Worm (Caenorhabditis elegans) whole organism, L1 larva: ENCODE results near the gene Y5H2A.1.
A peak's percentile ranks its signal among the peaks of the same experiment; 100 is the strongest.

Experiments used
- C34B4.2 ChIP-seq: sonication (generic microtip); optimal IDR thresholded peaks from 2 replicates; lab custom pipeline; 2017; ENCODE audit warnings: mild to moderate bottlenecking, missing genetic modification characterization, missing compliant biosample characterization
- F16B12.6 ChIP-seq: fragments of 150-350 bp; optimal IDR thresholded peaks from 2 replicates; lab custom pipeline; 2014; ENCODE audit warnings: missing biosample characterization, missing genetic modification characterization
- alr-1 ChIP-seq: fragments of 200-800 bp; sonication (Bioruptor generic); optimal IDR thresholded peaks from 2 replicates; lab custom pipeline; 2018; ENCODE audit warnings: borderline replicate concordance, mild to moderate bottlenecking, missing genetic modification characterization, missing compliant biosample characterization
- ceh-82 ChIP-seq, 3 experiments: fragments of 150-350 bp in 1 of 3; sonication (generic microtip) in 2 of 3; optimal IDR thresholded peaks; 2 replicates each; lab custom pipeline; 2014 to 2017; ENCODE audit warnings: missing biosample characterization in 3 of 3, missing genetic modification characterization in 3 of 3
- ceh-88 ChIP-seq: fragments of 200-800 bp; sonication (Bioruptor generic); IDR thresholded peaks from 2 replicates; pipeline ENCODE4 v1.3.6; 2022; ENCODE audit warnings: missing genetic modification characterization, missing compliant biosample characterization
- ceh-90 ChIP-seq: sonication (generic microtip); optimal IDR thresholded peaks from 2 replicates; lab custom pipeline; 2016; ENCODE audit warnings: missing genetic modification characterization, missing compliant biosample characterization
- dpl-1 ChIP-seq, 3 experiments: fragments of 150-350 bp in 2 of 3; sonication (generic microtip) in 1 of 3; optimal IDR thresholded peaks; 2 replicates each; lab custom pipeline; 2014 to 2017; ENCODE audit warnings: missing biosample characterization in 3 of 3, missing genetic modification characterization in 3 of 3, missing genetic modification reagents in 3 of 3
- efl-1 ChIP-seq, 4 experiments: fragments of 150-350 bp; optimal IDR thresholded peaks in 3 of 4; peaks in 1 of 4; 1 replicate in 1 of 4; 2 replicates in 3 of 4; lab custom pipeline; 2014; ENCODE audit warnings: missing biosample characterization in 2 of 4, missing genetic modification characterization in 2 of 4, missing genetic modification reagents in 2 of 4
- egl-13 ChIP-seq: sonication (generic microtip); optimal IDR thresholded peaks from 2 replicates; lab custom pipeline; 2016; ENCODE audit warnings: missing genotype, missing genetic modification reagents, missing genetic modification characterization, missing compliant biosample characterization
- egl-27 ChIP-seq, 2 experiments: fragments of 150-350 bp in 1 of 2; sonication (generic microtip); optimal IDR thresholded peaks; 3 replicates each; lab custom pipeline; 2017 to 2018; ENCODE audit warnings: missing biosample characterization in 2 of 2, missing genetic modification characterization in 2 of 2, missing genetic modification reagents in 2 of 2
- elt-2 ChIP-seq: sonication (generic microtip); optimal IDR thresholded peaks from 2 replicates; lab custom pipeline; 2016; ENCODE audit warnings: missing genetic modification characterization, mild to moderate bottlenecking, inconsistent platforms, missing compliant biosample characterization, missing genetic modification reagents
- elt-3 ChIP-seq, 6 experiments: fragments of 150-350 bp in 1 of 6; sonication (generic microtip); optimal IDR thresholded peaks; 2 replicates each; lab custom pipeline; 2017 to 2018; ENCODE audit warnings: missing biosample characterization in 6 of 6, missing genetic modification characterization in 6 of 6, inconsistent platforms in 1 of 6
- fkh-8 ChIP-seq: sonication (generic microtip); optimal IDR thresholded peaks from 2 replicates; lab custom pipeline; 2016; ENCODE audit warnings: mild to moderate bottlenecking, missing genetic modification characterization, missing compliant biosample characterization
- hlh-17 ChIP-seq: fragments of 200-800 bp; sonication (Bioruptor generic); optimal IDR thresholded peaks from 2 replicates; lab custom pipeline; 2018; ENCODE audit warnings: missing genetic modification characterization, mild to moderate bottlenecking, missing compliant biosample characterization, moderate library complexity, borderline replicate concordance
- lin-13 ChIP-seq: fragments of 150-350 bp; optimal IDR thresholded peaks from 2 replicates; lab custom pipeline; 2014; ENCODE audit warnings: missing biosample characterization, missing genetic modification reagents, missing genetic modification characterization
- lin-15B ChIP-seq: fragments of 150-350 bp; sonication (generic microtip); optimal IDR thresholded peaks from 3 replicates; lab custom pipeline; 2014; ENCODE audit warnings: missing biosample characterization, missing genetic modification characterization
- lsy-2 ChIP-seq, 2 experiments: fragments of 150-350 bp; optimal IDR thresholded peaks; 2 replicates each; lab custom pipeline; 2014; ENCODE audit warnings: missing biosample characterization in 2 of 2, missing genetic modification characterization in 2 of 2
- mab-9 ChIP-seq: fragments of 200-800 bp; sonication (Bioruptor generic); IDR thresholded peaks from 2 replicates; pipeline ENCODE4 v1.3.6; 2022; ENCODE audit warnings: missing genetic modification reagents, missing genetic modification characterization, missing compliant biosample characterization
- nhr-11 ChIP-seq: fragments of 150-350 bp; optimal IDR thresholded peaks from 2 replicates; lab custom pipeline; 2014; ENCODE audit warnings: missing biosample characterization, missing genetic modification characterization
- nhr-12 ChIP-seq: sonication (generic microtip); optimal IDR thresholded peaks from 2 replicates; lab custom pipeline; 2017; ENCODE audit warnings: missing biosample characterization, missing genetic modification characterization
- nhr-19 ChIP-seq: fragments of 200-800 bp; sonication (Bioruptor generic); conservative IDR thresholded peaks from 2 replicates; pipeline ENCODE4 v1.3.6; 2022; ENCODE audit warnings: missing genetic modification characterization, missing compliant biosample characterization
- nhr-20 ChIP-seq: sonication (generic microtip); optimal IDR thresholded peaks from 2 replicates; lab custom pipeline; 2016; ENCODE audit warnings: mild to moderate bottlenecking, missing genetic modification characterization, missing compliant biosample characterization
- nhr-237 ChIP-seq: fragments of 150-350 bp; optimal IDR thresholded peaks from 2 replicates; lab custom pipeline; 2014; ENCODE audit warnings: missing biosample characterization, missing genetic modification characterization
- nhr-47 ChIP-seq: sonication (generic microtip); optimal IDR thresholded peaks from 2 replicates; lab custom pipeline; 2016; ENCODE audit warnings: mild to moderate bottlenecking, missing genetic modification characterization, moderate library complexity, missing compliant biosample characterization
- nhr-71 ChIP-seq: sonication (generic microtip); optimal IDR thresholded peaks from 2 replicates; lab custom pipeline; 2016; ENCODE audit warnings: mild to moderate bottlenecking, missing genetic modification characterization, moderate library complexity, missing compliant biosample characterization
- nhr-76 ChIP-seq: sonication (generic microtip); optimal IDR thresholded peaks from 2 replicates; lab custom pipeline; 2017; ENCODE audit warnings: missing biosample characterization, missing genetic modification characterization
- nhr-77 ChIP-seq: fragments of 150-350 bp; optimal IDR thresholded peaks from 2 replicates; lab custom pipeline; 2014; ENCODE audit warnings: missing biosample characterization, missing genetic modification characterization
- nhr-84 ChIP-seq: sonication (generic microtip); optimal IDR thresholded peaks from 2 replicates; lab custom pipeline; 2017; ENCODE audit warnings: missing biosample characterization, missing genetic modification characterization
- nhr-90 ChIP-seq: sonication (generic microtip); optimal IDR thresholded peaks from 2 replicates; lab custom pipeline; 2016; ENCODE audit warnings: mild to moderate bottlenecking, missing genetic modification characterization, missing compliant biosample characterization; ENCODE audit not compliant: poor library complexity
- pag-3 ChIP-seq: sonication (generic microtip); optimal IDR thresholded peaks from 2 replicates; lab custom pipeline; 2017; ENCODE audit warnings: missing genetic modification characterization, mild to moderate bottlenecking, missing compliant biosample characterization, antibody characterized with exemption, borderline replicate concordance; ENCODE audit not compliant: insufficient read depth
- pqm-1 ChIP-seq: sonication (generic microtip); optimal IDR thresholded peaks from 3 replicates; lab custom pipeline; 2017; ENCODE audit warnings: missing biosample characterization, missing genetic modification characterization
- skn-1 ChIP-seq: fragments of 150-350 bp; optimal IDR thresholded peaks from 2 replicates; lab custom pipeline; 2014; ENCODE audit warnings: missing biosample characterization, missing genetic modification characterization
- snpc-4 ChIP-seq: fragments of 150-350 bp; optimal IDR thresholded peaks from 2 replicates; lab custom pipeline; 2014; ENCODE audit warnings: missing biosample characterization, missing genetic modification characterization
- snu-23 ChIP-seq: sonication (generic microtip); optimal IDR thresholded peaks from 2 replicates; lab custom pipeline; 2016; ENCODE audit warnings: missing genetic modification characterization, missing compliant biosample characterization
- sptf-1 ChIP-seq: fragments of 150-350 bp; optimal IDR thresholded peaks from 2 replicates; lab custom pipeline; 2014; ENCODE audit warnings: missing biosample characterization, missing genetic modification characterization
- sup-37 ChIP-seq: fragments of 200-800 bp; sonication (Bioruptor generic); optimal IDR thresholded peaks from 2 replicates; lab custom pipeline; 2018; ENCODE audit warnings: mild to moderate bottlenecking, missing genetic modification characterization, missing compliant biosample characterization
- swsn-7 ChIP-seq: sonication (generic microtip); optimal IDR thresholded peaks from 2 replicates; lab custom pipeline; 2016; ENCODE audit warnings: missing genetic modification characterization, missing compliant biosample characterization
- unc-30 ChIP-seq: sonication (generic microtip); optimal IDR thresholded peaks from 2 replicates; lab custom pipeline; 2017; ENCODE audit warnings: missing biosample characterization, missing genetic modification characterization
- xbp-1 ChIP-seq: sonication (generic microtip); optimal IDR thresholded peaks from 2 replicates; lab custom pipeline; 2016; ENCODE audit warnings: missing genetic modification characterization, missing compliant biosample characterization
- zag-1 ChIP-seq: fragments of 150-350 bp; optimal IDR thresholded peaks from 2 replicates; lab custom pipeline; 2014; ENCODE audit warnings: missing biosample characterization, missing genetic modification characterization
- zip-4 ChIP-seq: fragments of 200-800 bp; sonication (Bioruptor generic); optimal IDR thresholded peaks from 2 replicates; lab custom pipeline; 2018; ENCODE audit warnings: mild to moderate bottlenecking, missing genetic modification characterization, moderate library complexity, missing compliant biosample characterization
- ztf-11 ChIP-seq, 2 experiments: sonication (generic microtip); optimal IDR thresholded peaks; 2 replicates each; lab custom pipeline; 2016 to 2017; ENCODE audit warnings: missing genetic modification characterization in 2 of 2, missing biosample characterization in 1 of 2, missing compliant biosample characterization in 1 of 2

Y5H2A.1 gene

ce11 chrV:2294577-2294976 is 22.9 kb upstream of the Y5H2A.1 start, which contains the start of gene nhr-226:
Gene nhr-226 (plus strand): TSS chrV:2294877.
- TF ChIP-seq lin-15B (tag; lab: Kevin White, UChicago) (no peak), elt-3 (tag; optimal IDR thresholded peaks at IDR 0.05; lab: Kevin White, UChicago) (no peak)

- TF ChIP-seq nhr-76 (no peak), elt-2 (tag; lab: Kevin White, UChicago) (no peak)
Measured at ce11 chrV:2292240-2292639, 20.6 kb upstream of the Y5H2A.1 start, which contains the start of gene nhr-115. Gene nhr-115 (plus strand): TSS chrV:2292540.

- TF ChIP-seq zag-1 (tag; lab: Kevin White, UChicago) (no peak), dpl-1 (GFP tag; optimal IDR thresholded peaks at IDR 0.05; lab: Kevin White, UChicago) (no peak), nhr-237 (tag; lab: Kevin White, UChicago) (no peak), nhr-11 (tag; lab: Kevin White, UChicago) (no peak), nhr-77 (tag; lab: Kevin White, UChicago) (no peak), pqm-1 (no peak), nhr-90 (no peak)
Measured at ce11 chrV:2290329-2290728, 18.7 kb upstream of the Y5H2A.1 start, which contains the start of gene nhr-225. Gene nhr-225 (minus strand): TSS chrV:2290474.

- TF ChIP-seq efl-1 (optimal IDR thresholded peaks at IDR 0.05; lab: Kevin White, UChicago) = no peak
- TF ChIP-seq efl-1 (GFP tag; optimal IDR thresholded peaks at IDR 0.05 in 1 of 2; lab: Kevin White, UChicago) = peak in 1 of 2 experiments; percentile 89
- TF ChIP-seq fkh-8 = no peak
Measured at ce11 chrV:2285107-2285506, 13.5 kb upstream of the Y5H2A.1 start, which contains the start of gene nhr-227. Gene nhr-227 (plus strand): TSS chrV:2285432.

ce11 chrV:2281499-2281898 is 9.8 kb upstream of the Y5H2A.1 start, which contains the start of gene nhr-228:
Gene nhr-228 (plus strand): TSS chrV:2281759.
- TF ChIP-seq egl-13 (tag; lab: Kevin White, UChicago) (no peak), dpl-1 (GFP tag; optimal IDR thresholded peaks at IDR 0.05; lab: Kevin White, UChicago) (peak in 2 of 3 experiments; percentile 9 to 56), egl-27 (tag; optimal IDR thresholded peaks at IDR 0.05; lab: Kevin White, UChicago) (no peak), nhr-84 (tag; lab: Kevin White, UChicago) (no peak), nhr-12 (tag; lab: Kevin White, UChicago) (no peak), lin-13 (GFP tag; lab: Kevin White, UChicago) (no peak), C34B4.2 (no peak), unc-30 (no peak), alr-1 (no peak), ceh-82 (tag; optimal IDR thresholded peaks at IDR 0.05; lab: Kevin White, UChicago) (peak in 1 of 3 experiments; percentile 50), ceh-88 (no peak), sup-37 (GFP tag; lab: Kevin White, UChicago) (no peak), nhr-71 (peak; percentile 63), nhr-19 (GFP tag; lab: Robert Waterston, UW) (no peak), fkh-8 (peak; percentile 35), efl-1 (optimal IDR thresholded peaks at IDR 0.05; lab: Kevin White, UChicago) (peak; percentile 60 to 63), efl-1 (GFP tag; optimal IDR thresholded peaks at IDR 0.05 in 1 of 2; lab: Kevin White, UChicago) (peak; percentile 20 to 88), nhr-77 (tag; lab: Kevin White, UChicago) (no peak), nhr-90 (peak; percentile 10), pag-3 (tag; lab: Kevin White, UChicago) (peak; percentile 24), swsn-7 (tag; lab: Kevin White, UChicago) (peak; percentile 23), nhr-20 (tag; lab: Kevin White, UChicago) (peak; percentile 67), sptf-1 (tag; lab: Kevin White, UChicago) (no peak), skn-1 (tag; lab: Kevin White, UChicago) (peak; percentile 89), ceh-90 (no peak), xbp-1 (tag; lab: Kevin White, UChicago) (peak; percentile 1), snpc-4 (tag; lab: Kevin White, UChicago) (no peak), nhr-11 (tag; lab: Kevin White, UChicago) (no peak), mab-9 (GFP tag; lab: Robert Waterston, UW) (no peak), lin-15B (tag; lab: Kevin White, UChicago) (no peak), zip-4 (GFP tag; lab: Kevin White, UChicago) (no peak), ztf-11 (tag; optimal IDR thresholded peaks at IDR 0.05; lab: Kevin White, UChicago) (no peak), F16B12.6 (tag; lab: Kevin White, UChicago) (no peak), snu-23 (GFP tag; lab: Kevin White, UChicago) (peak; percentile 62), lsy-2 (tag; optimal IDR thresholded peaks at IDR 0.05; lab: Kevin White, UChicago) (peak; percentile 29 to 73), nhr-47 (tag; lab: Kevin White, UChicago) (peak; percentile 43), hlh-17 (GFP tag; lab: Kevin White, UChicago) (no peak)
